Fruit fly (Drosophila melanogaster) whole organism, pupa: Measurements from ENCODE around the gene CG43673.

ENCODE experiments used
- CG10348 ChIP-seq: fragments of 200-800 bp; sonication (Bioruptor generic); IDR thresholded peaks from 2 replicates; pipeline ENCODE4 v1.3.6; 2022; ENCODE audit warnings: missing biosample characterization, missing genetic modification characterization
- CG12605 ChIP-seq: fragments of 200-800 bp; sonication (Bioruptor generic); IDR thresholded peaks from 2 replicates; pipeline ENCODE4 v1.3.6; 2022; ENCODE audit warnings: missing biosample characterization, missing genetic modification characterization
- CG13204 ChIP-seq: fragments of 200-800 bp; sonication (Bioruptor generic); optimal IDR thresholded peaks from 2 replicates; lab custom pipeline; 2018; ENCODE audit warnings: missing biosample characterization, mild to moderate bottlenecking, missing genetic modification characterization, moderate library complexity
- CG14655 ChIP-seq: fragments of 200-800 bp; sonication (Bioruptor generic); optimal IDR thresholded peaks from 3 replicates; lab custom pipeline; 2017; ENCODE audit warnings: mild to moderate bottlenecking, missing biosample characterization, missing genetic modification reagents, missing genetic modification characterization
- CG15710 ChIP-seq: fragments of 200-800 bp; sonication (Bioruptor generic); optimal IDR thresholded peaks from 2 replicates; lab custom pipeline; 2018; ENCODE audit warnings: missing biosample characterization, mild to moderate bottlenecking, missing genetic modification characterization, moderate library complexity
- CG17806 ChIP-seq: fragments of 200-800 bp; sonication (Bioruptor generic); optimal IDR thresholded peaks from 2 replicates; lab custom pipeline; 2018; ENCODE audit warnings: missing biosample characterization, mild to moderate bottlenecking, missing genetic modification characterization, moderate library complexity
- CG32121 ChIP-seq: fragments of 200-800 bp; sonication (Bioruptor generic); IDR thresholded peaks from 2 replicates; pipeline ENCODE4 v1.3.6; 2022; ENCODE audit warnings: missing biosample characterization, missing genetic modification characterization
- CG34367 ChIP-seq: fragments of 200-800 bp; sonication (Bioruptor generic); optimal IDR thresholded peaks from 2 replicates; lab custom pipeline; 2018; ENCODE audit warnings: missing biosample characterization, mild to moderate bottlenecking, missing genetic modification characterization
- CG4496 ChIP-seq: fragments of 200-800 bp; sonication (Bioruptor generic); IDR thresholded peaks from 3 replicates; pipeline ENCODE4 v1.3.6; 2022; ENCODE audit warnings: missing biosample characterization, missing genetic modification characterization
- CG8159 ChIP-seq: fragments of 200-800 bp; sonication (Bioruptor generic); optimal IDR thresholded peaks from 3 replicates; lab custom pipeline; 2018; ENCODE audit warnings: missing biosample characterization, mild to moderate bottlenecking, missing genetic modification characterization, moderate library complexity
- CG9948 ChIP-seq: fragments of 200-800 bp; sonication (Bioruptor generic); optimal IDR thresholded peaks from 2 replicates; lab custom pipeline; 2018; ENCODE audit warnings: missing biosample characterization, mild to moderate bottlenecking, missing genetic modification characterization, moderate library complexity
- D1 ChIP-seq: fragments of 200-800 bp; sonication (Bioruptor generic); optimal IDR thresholded peaks from 2 replicates; lab custom pipeline; 2018; ENCODE audit warnings: missing biosample characterization, mild to moderate bottlenecking, missing genetic modification characterization, moderate library complexity
- EcR ChIP-seq: fragments of 200-800 bp; sonication (Bioruptor generic); optimal IDR thresholded peaks from 3 replicates; lab custom pipeline; 2019; ENCODE audit warnings: missing biosample characterization, missing genetic modification characterization, mild to moderate bottlenecking, moderate library complexity, missing genetic modification reagents
- Ets98B ChIP-seq: fragments of 200-800 bp; sonication (Bioruptor generic); IDR thresholded peaks from 2 replicates; pipeline ENCODE4 v1.3.6; 2022; ENCODE audit warnings: missing biosample characterization, missing genetic modification characterization
- Pif1A ChIP-seq: fragments of 200-800 bp; sonication (Bioruptor generic); optimal IDR thresholded peaks from 3 replicates; lab custom pipeline; 2016; ENCODE audit warnings: missing biosample characterization, missing genetic modification characterization
- Pif1B ChIP-seq: fragments of 200-800 bp; sonication (Bioruptor generic); optimal IDR thresholded peaks from 3 replicates; lab custom pipeline; 2016; ENCODE audit warnings: missing biosample characterization, missing genetic modification characterization
- fd96Ca ChIP-seq: fragments of 200-800 bp; sonication (Bioruptor generic); IDR thresholded peaks from 3 replicates; pipeline ENCODE4 v1.3.6; 2022; ENCODE audit warnings: missing biosample characterization, missing genetic modification characterization
- gl ChIP-seq: fragments of 200-800 bp; sonication (Bioruptor generic); optimal IDR thresholded peaks from 2 replicates; lab custom pipeline; 2018; ENCODE audit warnings: missing biosample characterization, mild to moderate bottlenecking, missing genetic modification characterization

CG43673 gene

dm6 chrX:15822363-15822762, 43.4 kb downstream of the CG43673 start:
- TF ChIP-seq CG4496 (GFP tag; lab: Robert Waterston, UW) (no peak), Ets98B (no peak), D1 (tag; lab: Kevin White, UChicago) (no peak), CG9948 (no peak), CG17806 (tag; lab: Kevin White, UChicago) (no peak), CG14655 (GFP tag; lab: Kevin White, UChicago) (no peak), Pif1A (GFP tag; lab: Kevin White, UChicago) (no peak), fd96Ca (GFP tag; lab: Robert Waterston, UW) (no peak), CG10348 (GFP tag; lab: Robert Waterston, UW) (no peak), CG15710 (tag; lab: Kevin White, UChicago) (no peak), gl (tag; lab: Kevin White, UChicago) (no peak), CG34367 (tag; lab: Kevin White, UChicago) (no peak), CG32121 (GFP tag; lab: Robert Waterston, UW) (no peak), EcR (GFP tag; lab: Kevin White, UChicago) (no peak), CG12605 (GFP tag; lab: Robert Waterston, UW) (no peak), CG8159 (no peak), CG13204 (no peak), Pif1B (GFP tag; lab: Kevin White, UChicago) (no peak)
